Worm (Caenorhabditis elegans) whole organism, early embryonic: ENCODE results near the gene C06A1.3.

Experiments used
- B0310.2 ChIP-seq: sonication (generic microtip); optimal IDR thresholded peaks from 2 replicates; lab custom pipeline; 2016; ENCODE audit warnings: mild to moderate bottlenecking, missing genetic modification characterization, missing compliant biosample characterization
- F13C5.2 ChIP-seq: sonication (generic microtip); optimal IDR thresholded peaks from 2 replicates; lab custom pipeline; 2017; ENCODE audit warnings: mild to moderate bottlenecking, missing genetic modification characterization, inconsistent platforms, missing compliant biosample characterization
- aly-1 ChIP-seq: sonication (generic microtip); optimal IDR thresholded peaks from 2 replicates; lab custom pipeline; 2016; ENCODE audit warnings: missing genetic modification characterization, missing compliant biosample characterization
- ama-1 ChIP-seq: fragments of 150-350 bp; optimal IDR thresholded peaks from 2 replicates; lab custom pipeline; 2014
- ceh-13 ChIP-seq: fragments of 200-800 bp; sonication (Bioruptor generic); optimal IDR thresholded peaks from 2 replicates; lab custom pipeline; 2018; ENCODE audit warnings: mild to moderate bottlenecking, missing genetic modification characterization, missing compliant biosample characterization
- ceh-36 ChIP-seq: sonication (generic microtip); optimal IDR thresholded peaks from 2 replicates; lab custom pipeline; 2016; ENCODE audit warnings: missing genetic modification characterization, inconsistent platforms, missing compliant biosample characterization
- ets-7 ChIP-seq: sonication (generic microtip); optimal IDR thresholded peaks from 2 replicates; lab custom pipeline; 2016; ENCODE audit warnings: missing genotype, missing genetic modification characterization, missing compliant biosample characterization
- flt-1 ChIP-seq: fragments of 200-800 bp; sonication (Bioruptor generic); IDR thresholded peaks from 2 replicates; pipeline ENCODE4 v1.3.6; 2022; ENCODE audit warnings: missing genetic modification characterization, missing compliant biosample characterization
- hmbx-1 ChIP-seq: sonication (generic microtip); optimal IDR thresholded peaks from 2 replicates; lab custom pipeline; 2016; ENCODE audit warnings: mild to moderate bottlenecking, missing genetic modification characterization, missing compliant biosample characterization
- hmg-4 ChIP-seq: fragments of 200-800 bp; sonication (Bioruptor generic); optimal IDR thresholded peaks from 2 replicates; lab custom pipeline; 2018; ENCODE audit warnings: mild to moderate bottlenecking, missing genetic modification characterization, missing compliant biosample characterization
- hnd-1 ChIP-seq: sonication (generic microtip); optimal IDR thresholded peaks from 2 replicates; lab custom pipeline; 2016; ENCODE audit warnings: missing genetic modification characterization, missing compliant biosample characterization
- pes-1 ChIP-seq: fragments of 200-800 bp; sonication (Bioruptor generic); IDR thresholded peaks from 2 replicates; pipeline ENCODE4 v1.3.6; 2022; ENCODE audit warnings: missing genetic modification reagents, missing genetic modification characterization, missing compliant biosample characterization
- scrt-1 ChIP-seq: fragments of 200-800 bp; sonication (Bioruptor generic); IDR thresholded peaks from 2 replicates; pipeline ENCODE4 v1.3.6; 2022; ENCODE audit warnings: missing genetic modification characterization, missing compliant biosample characterization
- sea-1 ChIP-seq: fragments of 200-800 bp; sonication (Bioruptor generic); conservative IDR thresholded peaks from 2 replicates; pipeline ENCODE4 v1.3.6; 2022; ENCODE audit warnings: missing genetic modification characterization, missing compliant biosample characterization
- tbx-11 ChIP-seq: fragments of 200-800 bp; sonication (Bioruptor generic); IDR thresholded peaks from 2 replicates; pipeline ENCODE4 v1.3.6; 2022; ENCODE audit warnings: missing genetic modification characterization, missing compliant biosample characterization
- tbx-37 ChIP-seq: fragments of 200-800 bp; sonication (Bioruptor generic); conservative IDR thresholded peaks from 2 replicates; pipeline ENCODE4 v1.3.6; 2022; ENCODE audit warnings: missing genetic modification reagents, missing genetic modification characterization, missing compliant biosample characterization
- tra-4 ChIP-seq: sonication (generic microtip); optimal IDR thresholded peaks from 2 replicates; lab custom pipeline; 2017; ENCODE audit warnings: missing genetic modification characterization, missing compliant biosample characterization

The C06A1.3 gene

ce11 chrII:10533985-10534384 lies 38.1 kb upstream of the C06A1.3 start:
- no peak for TF ChIP-seq sea-1 (GFP tag; lab: Robert Waterston, UW)
- TF ChIP-seq ceh-13: no peak
- no peak for TF ChIP-seq B0310.2
- TF ChIP-seq F13C5.2: no peak
- no peak for TF ChIP-seq flt-1 (GFP tag; lab: Robert Waterston, UW)
- TF ChIP-seq ama-1: no peak
- TF ChIP-seq hmg-4 (GFP tag; lab: Kevin White, UChicago): no peak

ce11 chrII:10537571-10537970 lies 34.5 kb upstream of the C06A1.3 start, which contains the start of gene R166.2:
R166.2 (minus strand) TSS chrII:10537671.
- TF ChIP-seq hnd-1 (tag; lab: Kevin White, UChicago) (no peak), sea-1 (GFP tag; lab: Robert Waterston, UW) (no peak), aly-1 (tag; lab: Kevin White, UChicago) (no peak), ama-1 (no peak), tra-4 (tag; lab: Kevin White, UChicago) (no peak), tbx-11 (GFP tag; lab: Robert Waterston, UW) (no peak), pes-1 (GFP tag; lab: Robert Waterston, UW) (no peak), hmbx-1 (no peak), tbx-37 (GFP tag; lab: Robert Waterston, UW) (no peak), ceh-13 (no peak), flt-1 (GFP tag; lab: Robert Waterston, UW) (no peak), scrt-1 (GFP tag; lab: Robert Waterston, UW) (no peak), ets-7 (tag; lab: Kevin White, UChicago) (no peak), B0310.2 (no peak), ceh-36 (tag; lab: Kevin White, UChicago) (no peak), hmg-4 (GFP tag; lab: Kevin White, UChicago) (no peak), F13C5.2 (no peak)

ce11 chrII:10537988-10538387 lies 34.1 kb upstream of the C06A1.3 start:
- peak; percentile 40; the same call in 1 of the 2 replicates for TF ChIP-seq tbx-37 (GFP tag; lab: Robert Waterston, UW)
- TF ChIP-seq ceh-36 (tag; lab: Kevin White, UChicago): no peak
- TF ChIP-seq F13C5.2: peak; percentile 19

- TF ChIP-seq ama-1: no peak
- no peak for TF ChIP-seq hmbx-1
- TF ChIP-seq tbx-11 (GFP tag; lab: Robert Waterston, UW): no peak
- TF ChIP-seq tbx-37 (GFP tag; lab: Robert Waterston, UW): no peak
- no peak for TF ChIP-seq flt-1 (GFP tag; lab: Robert Waterston, UW)
- TF ChIP-seq scrt-1 (GFP tag; lab: Robert Waterston, UW): no peak
- TF ChIP-seq tra-4 (tag; lab: Kevin White, UChicago): no peak
- TF ChIP-seq F13C5.2: no peak
- TF ChIP-seq hmg-4 (GFP tag; lab: Kevin White, UChicago): no peak
- no peak for TF ChIP-seq B0310.2
- TF ChIP-seq ceh-13: no peak
- no peak for TF ChIP-seq aly-1 (tag; lab: Kevin White, UChicago)
Measured at ce11 chrII:10539232-10539631, 32.8 kb upstream of the C06A1.3 start, which contains the start of gene R166.3. R166.3 (minus strand) TSS chrII:10539332.

ce11 chrII:10541923-10542486 lies 30.1 kb upstream of the C06A1.3 start, which contains the start of gene pro-1:
pro-1 (minus strand) TSS chrII:10541996.
- peak; percentile 47 for TF ChIP-seq F13C5.2
- TF ChIP-seq pes-1 (GFP tag; lab: Robert Waterston, UW): peak; percentile 71; the same call in 1 of the 2 replicates
- peak; percentile 81 for TF ChIP-seq sea-1 (GFP tag; lab: Robert Waterston, UW)
- no peak for TF ChIP-seq B0310.2
- no peak for TF ChIP-seq hmbx-1
- TF ChIP-seq scrt-1 (GFP tag; lab: Robert Waterston, UW): no peak
- TF ChIP-seq hmg-4 (GFP tag; lab: Kevin White, UChicago): peak; percentile 2
- no peak for TF ChIP-seq ceh-13
- no peak for TF ChIP-seq tbx-11 (GFP tag; lab: Robert Waterston, UW)
- no peak for TF ChIP-seq aly-1 (tag; lab: Kevin White, UChicago)
- TF ChIP-seq ceh-36 (tag; lab: Kevin White, UChicago): no peak
- no peak for TF ChIP-seq tra-4 (tag; lab: Kevin White, UChicago)
- no peak for TF ChIP-seq ets-7 (tag; lab: Kevin White, UChicago)
- TF ChIP-seq flt-1 (GFP tag; lab: Robert Waterston, UW): no peak; the same call in 1 of the 2 replicates
- peak; percentile 81 for TF ChIP-seq ama-1
- TF ChIP-seq hnd-1 (tag; lab: Kevin White, UChicago): no peak
- TF ChIP-seq tbx-37 (GFP tag; lab: Robert Waterston, UW): peak; percentile 5; the same call in 1 of the 2 replicates

ce11 chrII:10542654-10543456 lies 29.2 kb upstream of the C06A1.3 start:
- TF ChIP-seq pes-1 (GFP tag; lab: Robert Waterston, UW): 0 out of 2 replicates have a peak, but pooled peaks have one; percentile 7
- TF ChIP-seq aly-1 (tag; lab: Kevin White, UChicago): no peak
- peak; percentile 74 for TF ChIP-seq ama-1

ce11 chrII:10543457-10544137 lies 28.5 kb upstream of the C06A1.3 start:
- 0 out of 2 replicates have a peak, but pooled peaks have one; percentile 35 for TF ChIP-seq scrt-1 (GFP tag; lab: Robert Waterston, UW)
- TF ChIP-seq sea-1 (GFP tag; lab: Robert Waterston, UW): no peak
